Worm (Caenorhabditis elegans): ENCODE data around the gene far-2.
A peak's percentile ranks its signal among the peaks of the same experiment; 100 is the strongest.

ce11 chrIII:9084329-9084728, 2.7 kb downstream of the far-2 start:
- TF ChIP-seq tbx-2 (tag; optimal IDR thresholded peaks at IDR 0.05) (no peak), unc-55 (GFP tag; optimal IDR thresholded peaks at IDR 0.05) (peak; percentile 82)

Measured in whole organism, late embryonic.